Fruit fly (Drosophila melanogaster): Measurements from ENCODE around the gene Trf.

Trf gene

DNA sequence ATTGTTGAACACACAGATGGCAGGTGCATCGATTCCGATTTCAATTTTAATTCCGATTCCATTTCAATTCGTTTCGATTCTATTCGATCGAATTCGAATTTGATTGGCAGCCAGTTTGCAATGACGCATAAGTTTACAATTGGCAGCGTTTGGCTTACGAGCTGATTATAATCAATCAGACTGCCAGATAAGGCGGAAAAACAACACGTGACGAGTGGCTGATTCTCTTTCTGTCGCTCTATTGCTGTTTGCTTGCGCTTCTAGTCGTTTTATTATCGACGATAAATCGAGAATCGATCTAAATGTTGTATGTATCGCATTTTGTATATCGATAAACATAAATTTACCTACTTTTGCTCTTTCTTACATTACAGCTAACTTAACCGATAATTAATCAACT lies 32.0 kb downstream of the Trf start:
- TF ChIP-seq Mnt (GFP tag; optimal IDR thresholded peaks at IDR 0.05) (peak; percentile 20), Clk (GFP tag; optimal IDR thresholded peaks at IDR 0.05) (no peak), kay (GFP tag; ENCODE audit: borderline replicate concordance) (peak; percentile 85), ovo (GFP tag; optimal IDR thresholded peaks at IDR 0.05) (no peak), cic (GFP tag; optimal IDR thresholded peaks at IDR 0.05) (peak; percentile 44)

DNA sequence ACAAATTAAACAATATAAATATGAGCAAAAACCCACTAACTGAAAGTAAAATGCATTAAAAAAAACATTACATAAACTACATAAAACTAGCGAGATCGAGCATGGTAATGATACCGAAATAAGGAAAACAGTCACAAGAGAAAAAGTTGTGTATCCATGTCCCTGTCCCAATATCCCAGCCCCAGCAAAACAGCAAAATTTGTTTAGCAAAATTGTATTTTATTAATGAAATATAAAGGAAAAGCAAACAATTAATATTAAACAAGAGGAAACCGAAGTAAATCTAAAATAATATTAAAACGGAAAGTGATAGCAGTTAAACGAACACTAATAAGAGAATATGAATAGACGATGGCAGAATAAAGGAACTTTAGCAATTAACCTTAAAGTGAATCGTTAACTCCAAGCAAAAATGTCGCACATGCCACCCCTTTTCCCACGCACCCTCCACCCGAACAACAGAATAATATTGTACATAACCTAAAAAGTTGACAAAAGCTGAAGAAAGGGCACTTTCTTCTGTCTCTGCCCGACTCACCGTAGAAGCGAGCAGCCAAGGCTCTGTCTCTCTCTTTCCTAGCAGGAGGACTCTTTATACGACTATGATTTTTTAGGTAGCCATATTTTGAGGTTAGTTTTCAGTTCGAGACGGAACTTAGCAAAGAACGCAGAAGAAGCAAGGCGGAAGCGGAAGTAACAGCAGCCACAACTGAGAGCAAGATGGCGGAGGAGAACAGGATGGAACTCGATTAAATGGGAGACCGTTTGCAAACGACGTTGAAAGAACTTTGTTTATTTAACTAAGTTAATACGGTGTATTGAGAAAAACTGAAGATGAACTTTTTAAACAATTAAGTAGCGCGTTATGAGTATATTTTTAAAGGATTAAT lies 38.1 kb downstream of the Trf start:
- TF ChIP-seq kay (GFP tag; ENCODE audit: borderline replicate concordance) (peak; percentile 80), Mnt (GFP tag; optimal IDR thresholded peaks at IDR 0.05) (no peak)

DNA sequence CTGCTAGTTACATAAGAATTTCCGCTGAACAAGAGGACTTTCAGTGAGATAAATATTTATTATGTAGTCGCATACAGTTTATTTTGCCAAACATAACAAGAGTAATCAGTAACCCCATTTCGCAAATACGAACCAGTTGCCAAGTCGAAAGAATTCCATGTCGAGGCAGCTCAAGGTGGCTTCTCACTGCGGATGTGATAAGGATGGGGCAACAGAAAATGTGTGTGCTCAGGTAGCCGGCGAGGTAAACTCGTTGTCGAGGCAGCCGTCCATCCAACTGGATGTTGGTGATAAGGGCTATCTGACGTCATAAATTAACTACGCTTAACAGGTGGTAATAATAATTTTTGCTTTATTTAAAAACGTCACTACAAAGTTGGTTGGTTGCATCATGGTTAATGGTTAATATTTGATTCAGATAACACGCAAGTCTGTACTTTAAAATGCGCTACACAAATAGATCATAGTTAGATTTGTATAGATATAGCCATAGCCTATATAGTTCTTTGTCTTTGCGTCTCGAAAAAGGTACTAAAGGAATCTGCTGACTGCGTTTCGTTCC lies 44.0 kb downstream of the Trf start:
- TF ChIP-seq Mnt (GFP tag; optimal IDR thresholded peaks at IDR 0.05) (no peak), cic (GFP tag; optimal IDR thresholded peaks at IDR 0.05) (peak; percentile 32), cnc (optimal IDR thresholded peaks at IDR 0.05) (no peak)

Data from whole organism, adult.